4 fruit fly cellular contexts compared by ENCODE assay signal in the genomic region with DNA sequence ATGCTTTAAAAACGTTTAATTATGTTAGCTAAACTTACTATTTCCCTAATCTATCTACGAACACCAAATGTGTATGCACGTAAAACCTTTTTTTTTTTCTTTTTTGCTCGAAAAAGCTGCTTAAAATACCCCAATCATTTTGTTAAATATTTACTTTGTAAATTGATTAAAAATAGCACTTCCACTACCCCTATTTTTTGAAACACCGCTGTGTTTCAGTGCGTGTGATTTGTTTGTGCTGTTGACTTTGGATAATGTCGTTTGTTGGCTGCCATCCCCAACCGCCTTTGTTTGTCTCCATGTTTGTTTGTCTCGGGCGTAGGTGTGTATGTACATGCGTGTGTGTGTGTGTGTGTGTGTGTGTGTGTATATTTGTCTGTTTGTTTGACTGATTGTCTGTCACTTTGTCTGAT.
TF ChIP-seq lines count a peak whose summit lies in the region.

No protein-coding gene starts in this region.

- TF ChIP-seq CTCF in whole organism, embryonic (GFP tag; optimal IDR thresholded peaks at IDR 0.05; lab: Kevin White, UChicago) = no peak

TF ChIP-seq in whole organism, embryonic, 481 proteins besides CTCF, POLR2A, EP300 and RAD21 (continues in another document):
- TF ChIP-seq cad (GFP tag; optimal IDR thresholded peaks at IDR 0.05; lab: Kevin White, UChicago) (no peak), onecut (GFP tag; IDR thresholded peaks at IDR 0.05; lab: Robert Waterston, UW) (peak; percentile 33), Chrac-16 (GFP tag; optimal IDR thresholded peaks at IDR 0.05; lab: Kevin White, UChicago) (peak; percentile 4), D (optimal IDR thresholded peaks at IDR 0.05; lab: Kevin White, UChicago) (no peak), D (GFP tag; optimal IDR thresholded peaks at IDR 0.05; lab: Kevin White, UChicago) (peak; percentile 51), Vsx1 (GFP tag; optimal IDR thresholded peaks at IDR 0.05; lab: Kevin White, UChicago) (peak; percentile 64), slbo (GFP tag; IDR thresholded peaks at IDR 0.05; lab: Robert Waterston, UW) (no peak; the same call in 1 of the 2 replicates), CG11504 (tag; optimal IDR thresholded peaks at IDR 0.05; lab: Kevin White, UChicago) (peak; percentile 67), CG3407 (GFP tag; optimal IDR thresholded peaks at IDR 0.05; lab: Kevin White, UChicago) (peak; percentile 73), ERR (GFP tag; optimal IDR thresholded peaks at IDR 0.05; lab: Kevin White, UChicago) (peak; percentile 24), CG10366 (GFP tag; IDR thresholded peaks at IDR 0.05; lab: Robert Waterston, UW) (0 out of 2 replicates have a peak, but pooled peaks have one; percentile 12), Dad (GFP tag; optimal IDR thresholded peaks at IDR 0.05; lab: Kevin White, UChicago) (peak; percentile 17), dpn (GFP tag; optimal IDR thresholded peaks at IDR 0.05; lab: Kevin White, UChicago) (peak in 1 of 2 experiments; percentile 38), twi (tag; optimal IDR thresholded peaks at IDR 0.05; lab: Kevin White, UChicago) (peak; percentile 24), nerfin-2 (GFP tag; IDR thresholded peaks at IDR 0.05; lab: Robert Waterston, UW; ENCODE audit: partially characterized antibody) (no peak), NC2α (GFP tag; optimal IDR thresholded peaks at IDR 0.05; lab: Kevin White, UChicago) (peak; percentile 40), Hsf (GFP tag; optimal IDR thresholded peaks at IDR 0.05; lab: Kevin White, UChicago) (peak; percentile 37), Atf-2 (GFP tag; optimal IDR thresholded peaks at IDR 0.05; lab: Kevin White, UChicago) (peak; percentile 43), CG34422 (GFP tag; IDR thresholded peaks at IDR 0.05; lab: Robert Waterston, UW) (peak; percentile 26; the same call in 1 of the 3 replicates), HHEX (GFP tag; optimal IDR thresholded peaks at IDR 0.05; lab: Kevin White, UChicago) (peak; percentile 37)

TF ChIP-seq in whole organism, prepupa, 60 proteins besides CTCF, POLR2A, EP300 and RAD21:
- TF ChIP-seq Ets96B (tag; optimal IDR thresholded peaks at IDR 0.05; lab: Kevin White, UChicago) = no peak
- TF ChIP-seq CG1621 (tag; optimal IDR thresholded peaks at IDR 0.05; lab: Kevin White, UChicago) = no peak
- TF ChIP-seq CG11902 (GFP tag; optimal IDR thresholded peaks at IDR 0.05; lab: Kevin White, UChicago) = no peak
- TF ChIP-seq esn (GFP tag; optimal IDR thresholded peaks at IDR 0.05; lab: Kevin White, UChicago) = peak; percentile 4
- TF ChIP-seq Hr38 (GFP tag; optimal IDR thresholded peaks at IDR 0.05; lab: Kevin White, UChicago) = no peak
- no peak for TF ChIP-seq vri (GFP tag; optimal IDR thresholded peaks at IDR 0.05; lab: Kevin White, UChicago)
- TF ChIP-seq fkh (GFP tag; optimal IDR thresholded peaks at IDR 0.05; lab: Kevin White, UChicago) = peak; percentile 88
- TF ChIP-seq CG8119 (GFP tag; IDR thresholded peaks at IDR 0.05; lab: Robert Waterston, UW) = 0 out of 3 replicates have a peak, but pooled peaks have one; percentile 20
- no peak for TF ChIP-seq CG31627 (GFP tag; optimal IDR thresholded peaks at IDR 0.05; lab: Kevin White, UChicago)
- peak; percentile 6 for TF ChIP-seq pdm3 (GFP tag; optimal IDR thresholded peaks at IDR 0.05; lab: Kevin White, UChicago)
- peak; percentile 54 for TF ChIP-seq CG32006 (GFP tag; optimal IDR thresholded peaks at IDR 0.05; lab: Kevin White, UChicago)
- TF ChIP-seq CG8632 (GFP tag; optimal IDR thresholded peaks at IDR 0.05; lab: Kevin White, UChicago) = no peak
- peak; percentile 23 for TF ChIP-seq fd59A (GFP tag; optimal IDR thresholded peaks at IDR 0.05; lab: Kevin White, UChicago)
- TF ChIP-seq Sox102F (GFP tag; optimal IDR thresholded peaks at IDR 0.05; lab: Kevin White, UChicago) = no peak
- TF ChIP-seq CG10669 (GFP tag; optimal IDR thresholded peaks at IDR 0.05; lab: Kevin White, UChicago) = peak; percentile 11
- TF ChIP-seq Hr39 (GFP tag; optimal IDR thresholded peaks at IDR 0.05; lab: Kevin White, UChicago) = no peak
- TF ChIP-seq CG15336 (GFP tag; IDR thresholded peaks at IDR 0.05; lab: Robert Waterston, UW) = no peak
- TF ChIP-seq Eip78C (GFP tag; lab: Kevin White, UChicago) = peak; percentile 66

TF ChIP-seq in whole organism, pupa, 21 proteins besides CTCF, POLR2A, EP300 and RAD21:
- peak; percentile 41 for TF ChIP-seq CG14655 (GFP tag; optimal IDR thresholded peaks at IDR 0.05; lab: Kevin White, UChicago)
- TF ChIP-seq gl (tag; optimal IDR thresholded peaks at IDR 0.05; lab: Kevin White, UChicago) = no peak
- TF ChIP-seq CG9948 (tag; optimal IDR thresholded peaks at IDR 0.05; lab: Kevin White, UChicago) = no peak
- no peak for TF ChIP-seq fd96Ca (GFP tag; IDR thresholded peaks at IDR 0.05; lab: Robert Waterston, UW)
- no peak for TF ChIP-seq CG34367 (tag; optimal IDR thresholded peaks at IDR 0.05; lab: Kevin White, UChicago)
- TF ChIP-seq CG10348 (GFP tag; IDR thresholded peaks at IDR 0.05; lab: Robert Waterston, UW) = no peak
- TF ChIP-seq CG15710 (tag; optimal IDR thresholded peaks at IDR 0.05; lab: Kevin White, UChicago) = peak; percentile 9

TF ChIP-seq in whole organism, wandering third instar larva, 38 proteins besides CTCF, POLR2A, EP300 and RAD21:
- TF ChIP-seq tai (GFP tag; optimal IDR thresholded peaks at IDR 0.05; lab: Kevin White, UChicago) (peak; percentile 5), sv (GFP tag; optimal IDR thresholded peaks at IDR 0.05; lab: Kevin White, UChicago) (peak; percentile 1), Rel (GFP tag; optimal IDR thresholded peaks at IDR 0.05; lab: Kevin White, UChicago) (no peak), Rel (tag; optimal IDR thresholded peaks at IDR 0.05; lab: Kevin White, UChicago) (no peak), Dfd (GFP tag; optimal IDR thresholded peaks at IDR 0.05; lab: Kevin White, UChicago) (no peak)
TF ChIP-seq in whole organism, wandering third instar larva: peak in this region for 2.
